Fruit fly (Drosophila melanogaster) whole organism, pupa: ENCODE measurements around the gene Coq3.

Experiments used
- CG10348 ChIP-seq: fragments of 200-800 bp; sonication (Bioruptor generic); IDR thresholded peaks from 2 replicates; pipeline ENCODE4 v1.3.6; 2022; ENCODE audit warnings: missing biosample characterization, missing genetic modification characterization
- CG13204 ChIP-seq: fragments of 200-800 bp; sonication (Bioruptor generic); optimal IDR thresholded peaks from 2 replicates; lab custom pipeline; 2018; ENCODE audit warnings: missing biosample characterization, mild to moderate bottlenecking, missing genetic modification characterization, moderate library complexity
- CG14655 ChIP-seq: fragments of 200-800 bp; sonication (Bioruptor generic); optimal IDR thresholded peaks from 3 replicates; lab custom pipeline; 2017; ENCODE audit warnings: mild to moderate bottlenecking, missing biosample characterization, missing genetic modification reagents, missing genetic modification characterization
- CG32121 ChIP-seq: fragments of 200-800 bp; sonication (Bioruptor generic); IDR thresholded peaks from 2 replicates; pipeline ENCODE4 v1.3.6; 2022; ENCODE audit warnings: missing biosample characterization, missing genetic modification characterization
- CG4496 ChIP-seq: fragments of 200-800 bp; sonication (Bioruptor generic); IDR thresholded peaks from 3 replicates; pipeline ENCODE4 v1.3.6; 2022; ENCODE audit warnings: missing biosample characterization, missing genetic modification characterization
- gl ChIP-seq: fragments of 200-800 bp; sonication (Bioruptor generic); optimal IDR thresholded peaks from 2 replicates; lab custom pipeline; 2018; ENCODE audit warnings: missing biosample characterization, mild to moderate bottlenecking, missing genetic modification characterization

DNA sequence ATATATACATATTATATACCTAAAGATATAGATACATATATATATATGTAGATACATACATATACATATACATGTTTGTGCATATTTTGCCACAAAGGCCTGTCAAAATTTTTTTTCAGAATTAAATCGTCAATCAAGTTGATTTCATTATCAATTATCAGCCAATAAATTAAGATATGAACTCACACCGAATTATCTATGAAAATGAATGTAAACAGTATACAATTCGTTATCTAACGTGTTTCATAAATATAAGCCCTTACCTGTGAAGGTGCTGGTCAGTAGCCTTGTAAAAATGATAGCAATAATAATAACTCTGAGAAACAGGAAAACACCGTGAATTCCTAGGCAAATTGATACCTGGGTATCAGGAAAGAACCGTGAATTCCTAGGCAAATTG is 48.7 kb downstream of the Coq3 start:
- TF ChIP-seq CG32121 = no peak
- TF ChIP-seq CG4496 (GFP tag; lab: Robert Waterston, UW) = no peak
- no peak for TF ChIP-seq CG14655 (GFP tag; lab: Kevin White, UChicago)
- no peak for TF ChIP-seq CG13204 (GFP tag; lab: Kevin White, UChicago)
- TF ChIP-seq CG10348 (GFP tag; lab: Robert Waterston, UW) = no peak
- no peak for TF ChIP-seq gl (tag; lab: Kevin White, UChicago)
